Worm (Caenorhabditis elegans): ENCODE results near the gene F55C10.5.

The F55C10.5 gene

ce11 chrV:11389776-11390175 is 6.9 kb downstream of the F55C10.5 start, which contains the start of gene col-155:
col-155 (minus strand) TSS chrV:11389876.
- no peak for TF ChIP-seq ceh-91 (GFP tag; IDR thresholded peaks at IDR 0.05)
- TF ChIP-seq lin-54 (GFP tag; optimal IDR thresholded peaks at IDR 0.05): no peak
- TF ChIP-seq B0019.2 (GFP tag; conservative IDR thresholded peaks at IDR 0.05): no peak

ce11 chrV:11390394-11390793 is 7.5 kb downstream of the F55C10.5 start, which contains the start of the genes K03B8.11 and K03B8.14:
K03B8.11 (minus strand) TSS chrV:11390494.
K03B8.14 (plus strand) TSS chrV:11390503.
- TF ChIP-seq atf-7 (tag; optimal IDR thresholded peaks at IDR 0.05): no peak
- no peak for TF ChIP-seq F22D6.2 (tag; optimal IDR thresholded peaks at IDR 0.05)
- no peak for TF ChIP-seq B0019.2 (GFP tag; conservative IDR thresholded peaks at IDR 0.05)
- TF ChIP-seq ceh-91 (GFP tag; IDR thresholded peaks at IDR 0.05): no peak
- TF ChIP-seq ztf-6 (GFP tag; IDR thresholded peaks at IDR 0.05): no peak
- no peak for TF ChIP-seq cebp-2 (GFP tag; IDR thresholded peaks at IDR 0.05)
- no peak for TF ChIP-seq zfh-2 (GFP tag; conservative IDR thresholded peaks at IDR 0.05)
- TF ChIP-seq madf-6 (GFP tag; IDR thresholded peaks at IDR 0.05): no peak
- no peak for TF ChIP-seq ceh-58 (GFP tag; IDR thresholded peaks at IDR 0.05)
- no peak for TF ChIP-seq dpl-1 (GFP tag; optimal IDR thresholded peaks at IDR 0.05)
- no peak for TF ChIP-seq ceh-40 (GFP tag; IDR thresholded peaks at IDR 0.05)

- TF ChIP-seq snpc-1.3 (tag; optimal IDR thresholded peaks at IDR 0.05; ENCODE audit: insufficient read depth): peak; percentile 15
- TF ChIP-seq F33H1.4 (GFP tag; IDR thresholded peaks at IDR 0.05): 0 out of 2 replicates have a peak, but pooled peaks have one; percentile 30
- TF ChIP-seq D2030.7 (GFP tag; IDR thresholded peaks at IDR 0.05): peak; percentile 62
- peak; percentile 14 for TF ChIP-seq lsl-1 (GFP tag; optimal IDR thresholded peaks at IDR 0.05)
- peak; percentile 85 for TF ChIP-seq snpc-4 (GFP tag; optimal IDR thresholded peaks at IDR 0.05)
- peak in 3 of 4 experiments; percentile 86 to 92 (median 91) for TF ChIP-seq snpc-4 (tag; optimal IDR thresholded peaks at IDR 0.05)
- TF ChIP-seq him-1 (tag; optimal IDR thresholded peaks at IDR 0.05): peak; percentile 48
- TF ChIP-seq dox-1 (GFP tag; IDR thresholded peaks at IDR 0.05): peak; percentile 73; the same call in 1 of the 2 replicates
- TF ChIP-seq tbp1 (GFP tag; optimal IDR thresholded peaks at IDR 0.05): peak; percentile 60
- TF ChIP-seq snpc-3.4 (tag; optimal IDR thresholded peaks at IDR 0.05): peak; percentile 61
- TF ChIP-seq pbrm-1 (GFP tag; IDR thresholded peaks at IDR 0.05): peak; percentile 52; the same call in 1 of the 2 replicates
- TF ChIP-seq lin-26 (GFP tag; IDR thresholded peaks at IDR 0.05): 0 out of 2 replicates have a peak, but pooled peaks have one; percentile 32
- TF ChIP-seq madf-6 (GFP tag; IDR thresholded peaks at IDR 0.05): peak; percentile 40; the same call in 1 of the 2 replicates
- peak; percentile 47; the same call in 1 of the 2 replicates for TF ChIP-seq nfyb-1 (GFP tag; IDR thresholded peaks at IDR 0.05)
- TF ChIP-seq snpc-1.1 (tag; optimal IDR thresholded peaks at IDR 0.05; ENCODE audit: insufficient read depth): peak; percentile 88
- TF ChIP-seq hmg-1.2 (GFP tag; IDR thresholded peaks at IDR 0.05): peak; percentile 73
Observed at ce11 chrV:11391033-11391432, 8.1 kb downstream of the F55C10.5 start.

- TF ChIP-seq madf-6 (GFP tag; IDR thresholded peaks at IDR 0.05) (no peak), madf-10 (tag; optimal IDR thresholded peaks at IDR 0.05) (no peak), F33H1.4 (GFP tag; IDR thresholded peaks at IDR 0.05) (no peak), cebp-1 (GFP tag; IDR thresholded peaks at IDR 0.05) (no peak), cebp-1 (tag; optimal IDR thresholded peaks at IDR 0.05) (no peak), nfya-2 (GFP tag; IDR thresholded peaks at IDR 0.05) (no peak), snpc-4 (GFP tag; optimal IDR thresholded peaks at IDR 0.05) (no peak), snpc-4 (tag; optimal IDR thresholded peaks at IDR 0.05) (no peak), Y56A3A.18 (GFP tag; IDR thresholded peaks at IDR 0.05) (no peak), ztf-6 (GFP tag; IDR thresholded peaks at IDR 0.05) (no peak), F55B11.4 (tag; optimal IDR thresholded peaks at IDR 0.05; ENCODE audit: borderline replicate concordance, insufficient read depth) (no peak), ceh-100 (GFP tag; IDR thresholded peaks at IDR 0.05) (no peak), mcd-1 (GFP tag; IDR thresholded peaks at IDR 0.05) (no peak), T26A5.8 (tag; optimal IDR thresholded peaks at IDR 0.05) (no peak), tbp1 (GFP tag; optimal IDR thresholded peaks at IDR 0.05) (no peak), B0035.1 (tag; optimal IDR thresholded peaks at IDR 0.05) (no peak), Y95B8A.8 (GFP tag; IDR thresholded peaks at IDR 0.05) (no peak)
Observed at ce11 chrV:11392020-11392419, 9.1 kb downstream of the F55C10.5 start, which contains the start of gene nas-16. nas-16 (plus strand) TSS chrV:11392320.

Measured in whole organism, young adult.